5 fruit fly cellular contexts compared by ENCODE assay signal in genomic region chrX:6849178-6849956, dm6.
A peak's percentile ranks its signal among the peaks of the same experiment; 100 is the strongest.
TF ChIP-seq lines count a peak whose summit lies in the region.

Cht11 (minus strand) TSS chrX:6849517.
CG4558 (plus strand) TSS chrX:6849770.

- TF ChIP-seq CTCF in whole organism, embryonic (GFP tag; optimal IDR thresholded peaks at IDR 0.05; lab: Kevin White, UChicago): peak; percentile 6

TF ChIP-seq in whole organism, adult, 20 proteins besides CTCF, POLR2A, EP300 and RAD21 (continues in another document):
- peak; percentile 83 for TF ChIP-seq tj (GFP tag; optimal IDR thresholded peaks at IDR 0.05; lab: Kevin White, UChicago)
- peak; percentile 89 for TF ChIP-seq CG1620 (GFP tag; optimal IDR thresholded peaks at IDR 0.05; lab: Kevin White, UChicago)
- peak; percentile 75 for TF ChIP-seq ovo (GFP tag; optimal IDR thresholded peaks at IDR 0.05; lab: Kevin White, UChicago)
- peak; percentile 93 for TF ChIP-seq pad (GFP tag; optimal IDR thresholded peaks at IDR 0.05; lab: Kevin White, UChicago)
- peak; percentile 79 for TF ChIP-seq Crg-1 (GFP tag; optimal IDR thresholded peaks at IDR 0.05; lab: Kevin White, UChicago)
- TF ChIP-seq bab1 (GFP tag; optimal IDR thresholded peaks at IDR 0.05; lab: Kevin White, UChicago): peak; percentile 93
- peak; percentile 79 for TF ChIP-seq CG5204 (GFP tag; optimal IDR thresholded peaks at IDR 0.05; lab: Kevin White, UChicago)
- peak; percentile 76 for TF ChIP-seq CG33017 (tag; optimal IDR thresholded peaks at IDR 0.05; lab: Kevin White, UChicago)
- peak; percentile 66 for TF ChIP-seq cic (GFP tag; optimal IDR thresholded peaks at IDR 0.05; lab: Kevin White, UChicago)
- peak; percentile 80 for TF ChIP-seq toe (GFP tag; optimal IDR thresholded peaks at IDR 0.05; lab: Kevin White, UChicago)
- TF ChIP-seq Mnt (GFP tag; optimal IDR thresholded peaks at IDR 0.05; lab: Kevin White, UChicago): peak; percentile 84
- TF ChIP-seq CG11617 (GFP tag; optimal IDR thresholded peaks at IDR 0.05; lab: Kevin White, UChicago): peak; percentile 93
- TF ChIP-seq kay (GFP tag; lab: Kevin White, UChicago; ENCODE audit: borderline replicate concordance): no peak
- TF ChIP-seq cnc (optimal IDR thresholded peaks at IDR 0.05; lab: Kevin White, UChicago): no peak
- TF ChIP-seq Clk (GFP tag; optimal IDR thresholded peaks at IDR 0.05; lab: Kevin White, UChicago): peak; percentile 45
- peak; percentile 64 for TF ChIP-seq CG7045 (GFP tag; optimal IDR thresholded peaks at IDR 0.05; lab: Kevin White, UChicago)
- TF ChIP-seq Hr96 (GFP tag; optimal IDR thresholded peaks at IDR 0.05; lab: Kevin White, UChicago): peak; percentile 79
- peak; percentile 92 for TF ChIP-seq CG7101 (tag; optimal IDR thresholded peaks at IDR 0.05; lab: Kevin White, UChicago)

TF ChIP-seq in whole organism, embryonic, 481 proteins besides CTCF, POLR2A, EP300 and RAD21 (continues in another document):
- TF ChIP-seq ems (GFP tag; optimal IDR thresholded peaks at IDR 0.05; lab: Kevin White, UChicago) (peak; percentile 70), shn (GFP tag; optimal IDR thresholded peaks at IDR 0.05; lab: Kevin White, UChicago) (peak; percentile 27), CG16863 (GFP tag; optimal IDR thresholded peaks at IDR 0.05; lab: Kevin White, UChicago) (peak; percentile 54), CG7987 (GFP tag; optimal IDR thresholded peaks at IDR 0.05; lab: Kevin White, UChicago) (no peak), sima (GFP tag; optimal IDR thresholded peaks at IDR 0.05; lab: Kevin White, UChicago) (no peak), grau (tag; optimal IDR thresholded peaks at IDR 0.05; lab: Kevin White, UChicago) (peak; percentile 99), cad (GFP tag; optimal IDR thresholded peaks at IDR 0.05; lab: Kevin White, UChicago) (no peak), gcm2 (GFP tag; optimal IDR thresholded peaks at IDR 0.05; lab: Kevin White, UChicago) (no peak), CG14710 (tag; optimal IDR thresholded peaks at IDR 0.05; lab: Kevin White, UChicago) (peak; percentile 80), CG11456 (GFP tag; IDR thresholded peaks at IDR 0.05; lab: Robert Waterston, UW) (peak; percentile 84), CG42726 (GFP tag; IDR thresholded peaks at IDR 0.05; lab: Robert Waterston, UW; ENCODE audit: partially characterized antibody) (no peak), Bteb2 (GFP tag; optimal IDR thresholded peaks at IDR 0.05; lab: Kevin White, UChicago) (peak; percentile 47), CG12744 (GFP tag; optimal IDR thresholded peaks at IDR 0.05; lab: Kevin White, UChicago) (peak; percentile 60), cas (GFP tag; IDR thresholded peaks at IDR 0.05; lab: Robert Waterston, UW) (0 out of 2 replicates have a peak, but pooled peaks have one; percentile 28), E2f2 (GFP tag; IDR thresholded peaks at IDR 0.05; lab: Robert Waterston, UW) (peak; percentile 64), CG12236 (GFP tag; optimal IDR thresholded peaks at IDR 0.05; lab: Kevin White, UChicago) (no peak), Hr3 (GFP tag; optimal IDR thresholded peaks at IDR 0.05; lab: Kevin White, UChicago) (peak; percentile 81), Dip3 (GFP tag; optimal IDR thresholded peaks at IDR 0.05; lab: Kevin White, UChicago) (peak; percentile 64)

TF ChIP-seq in whole organism, prepupa, 60 proteins besides CTCF, POLR2A, EP300 and RAD21 (continues in another document):
- peak; percentile 83 for TF ChIP-seq achi (GFP tag; optimal IDR thresholded peaks at IDR 0.05; lab: Kevin White, UChicago)
- peak; percentile 88 for TF ChIP-seq CG6276 (GFP tag; optimal IDR thresholded peaks at IDR 0.05; lab: Kevin White, UChicago)
- peak; percentile 70 for TF ChIP-seq CG4318 (GFP tag; optimal IDR thresholded peaks at IDR 0.05; lab: Kevin White, UChicago)
- TF ChIP-seq Sox14 (GFP tag; optimal IDR thresholded peaks at IDR 0.05; lab: Kevin White, UChicago): peak; percentile 91
- TF ChIP-seq OdsH (GFP tag; optimal IDR thresholded peaks at IDR 0.05; lab: Kevin White, UChicago): peak; percentile 87
- peak; percentile 74 for TF ChIP-seq Lpt (GFP tag; optimal IDR thresholded peaks at IDR 0.05; lab: Kevin White, UChicago)
- peak; percentile 83 for TF ChIP-seq net (GFP tag; optimal IDR thresholded peaks at IDR 0.05; lab: Kevin White, UChicago)
- peak; percentile 87 for TF ChIP-seq topi (GFP tag; optimal IDR thresholded peaks at IDR 0.05; lab: Kevin White, UChicago)
- TF ChIP-seq CG3919 (GFP tag; optimal IDR thresholded peaks at IDR 0.05; lab: Kevin White, UChicago): peak; percentile 82
- TF ChIP-seq lz (GFP tag; optimal IDR thresholded peaks at IDR 0.05; lab: Kevin White, UChicago): peak; percentile 89
- peak; percentile 67 for TF ChIP-seq CG11762 (GFP tag; optimal IDR thresholded peaks at IDR 0.05; lab: Kevin White, UChicago; ENCODE audit: insufficient read depth)
- peak; percentile 79 for TF ChIP-seq Gug (GFP tag; IDR thresholded peaks at IDR 0.05; lab: Robert Waterston, UW)
- TF ChIP-seq CG6808 (GFP tag; optimal IDR thresholded peaks at IDR 0.05; lab: Kevin White, UChicago): peak; percentile 76
- peak; percentile 90 for TF ChIP-seq eg (GFP tag; IDR thresholded peaks at IDR 0.05; lab: Robert Waterston, UW)
- peak; percentile 83 for TF ChIP-seq Ets96B (tag; optimal IDR thresholded peaks at IDR 0.05; lab: Kevin White, UChicago)
- peak; percentile 88 for TF ChIP-seq CG31627 (GFP tag; optimal IDR thresholded peaks at IDR 0.05; lab: Kevin White, UChicago)
- peak; percentile 85 for TF ChIP-seq Hr39 (GFP tag; optimal IDR thresholded peaks at IDR 0.05; lab: Kevin White, UChicago)
- peak; percentile 60 for TF ChIP-seq CG7368 (GFP tag; optimal IDR thresholded peaks at IDR 0.05; lab: Kevin White, UChicago)
- TF ChIP-seq esn (GFP tag; optimal IDR thresholded peaks at IDR 0.05; lab: Kevin White, UChicago): peak; percentile 91

TF ChIP-seq in whole organism, pupa, 21 proteins besides CTCF, POLR2A, EP300 and RAD21 (continues in another document):
- TF ChIP-seq CG13204 (GFP tag; optimal IDR thresholded peaks at IDR 0.05; lab: Kevin White, UChicago): peak; percentile 41
- peak; percentile 83 for TF ChIP-seq CG8159 (tag; optimal IDR thresholded peaks at IDR 0.05; lab: Kevin White, UChicago)
- TF ChIP-seq rn (GFP tag; IDR thresholded peaks at IDR 0.05; lab: Robert Waterston, UW): peak; percentile 64
- TF ChIP-seq Ets98B (GFP tag; IDR thresholded peaks at IDR 0.05; lab: Robert Waterston, UW): peak; percentile 78
- peak; percentile 76 for TF ChIP-seq CG8301 (tag; optimal IDR thresholded peaks at IDR 0.05; lab: Kevin White, UChicago)
- peak; percentile 88 for TF ChIP-seq CG4496 (GFP tag; IDR thresholded peaks at IDR 0.05; lab: Robert Waterston, UW)
- TF ChIP-seq Snoo (tag; optimal IDR thresholded peaks at IDR 0.05; lab: Kevin White, UChicago): peak; percentile 73
- TF ChIP-seq CG34367 (tag; optimal IDR thresholded peaks at IDR 0.05; lab: Kevin White, UChicago): peak; percentile 68
- TF ChIP-seq CG15710 (tag; optimal IDR thresholded peaks at IDR 0.05; lab: Kevin White, UChicago): peak; percentile 81
- peak; percentile 40; the same call in 1 of the 2 replicates for TF ChIP-seq CG10348 (GFP tag; IDR thresholded peaks at IDR 0.05; lab: Robert Waterston, UW)
- TF ChIP-seq Pif1B (GFP tag; optimal IDR thresholded peaks at IDR 0.05; lab: Kevin White, UChicago): peak; percentile 66
- TF ChIP-seq fd96Ca (GFP tag; IDR thresholded peaks at IDR 0.05; lab: Robert Waterston, UW): peak; percentile 73; the same call in 1 of the 3 replicates
- peak; percentile 75 for TF ChIP-seq Pif1A (GFP tag; optimal IDR thresholded peaks at IDR 0.05; lab: Kevin White, UChicago)
- TF ChIP-seq gl (tag; optimal IDR thresholded peaks at IDR 0.05; lab: Kevin White, UChicago): peak; percentile 12
- peak; percentile 88 for TF ChIP-seq CG14655 (GFP tag; optimal IDR thresholded peaks at IDR 0.05; lab: Kevin White, UChicago)
- peak; percentile 72 for TF ChIP-seq CG9948 (tag; optimal IDR thresholded peaks at IDR 0.05; lab: Kevin White, UChicago)
- peak; percentile 92 for TF ChIP-seq EcR (GFP tag; optimal IDR thresholded peaks at IDR 0.05; lab: Kevin White, UChicago)
- TF ChIP-seq CG17806 (tag; optimal IDR thresholded peaks at IDR 0.05; lab: Kevin White, UChicago): peak; percentile 72
- peak; percentile 86 for TF ChIP-seq CG12605 (GFP tag; IDR thresholded peaks at IDR 0.05; lab: Robert Waterston, UW)
- no peak for TF ChIP-seq D1 (tag; optimal IDR thresholded peaks at IDR 0.05; lab: Kevin White, UChicago)

TF ChIP-seq in whole organism, wandering third instar larva, 38 proteins besides CTCF, POLR2A, EP300 and RAD21 (continues in another document):
- TF ChIP-seq brk (GFP tag; optimal IDR thresholded peaks at IDR 0.05; lab: Kevin White, UChicago) (no peak), foxo (GFP tag; optimal IDR thresholded peaks at IDR 0.05; lab: Kevin White, UChicago) (peak in 1 of 2 experiments; percentile 91), br (GFP tag; optimal IDR thresholded peaks at IDR 0.05; lab: Kevin White, UChicago) (peak; percentile 79), fru (GFP tag; optimal IDR thresholded peaks at IDR 0.05; lab: Kevin White, UChicago) (peak; percentile 89), dmrt93B (GFP tag; optimal IDR thresholded peaks at IDR 0.05; lab: Kevin White, UChicago) (peak; percentile 62), jim (GFP tag; optimal IDR thresholded peaks at IDR 0.05; lab: Kevin White, UChicago) (no peak), dsf (GFP tag; optimal IDR thresholded peaks at IDR 0.05; lab: Kevin White, UChicago; ENCODE audit: borderline replicate concordance) (peak; percentile 49), psq (GFP tag; optimal IDR thresholded peaks at IDR 0.05; lab: Kevin White, UChicago) (peak; percentile 90), Rel (GFP tag; optimal IDR thresholded peaks at IDR 0.05; lab: Kevin White, UChicago) (no peak), Rel (tag; optimal IDR thresholded peaks at IDR 0.05; lab: Kevin White, UChicago) (peak; percentile 95), CG32264 (GFP tag; optimal IDR thresholded peaks at IDR 0.05; lab: Kevin White, UChicago) (no peak), woc (GFP tag; optimal IDR thresholded peaks at IDR 0.05; lab: Kevin White, UChicago) (peak; percentile 84), tai (GFP tag; optimal IDR thresholded peaks at IDR 0.05; lab: Kevin White, UChicago) (no peak), OdsH (GFP tag; optimal IDR thresholded peaks at IDR 0.05; lab: Kevin White, UChicago) (peak; percentile 84), HLH106 (tag; optimal IDR thresholded peaks at IDR 0.05; lab: Kevin White, UChicago) (peak; percentile 90), rgr (GFP tag; optimal IDR thresholded peaks at IDR 0.05; lab: Kevin White, UChicago) (peak; percentile 87), Dif (GFP tag; optimal IDR thresholded peaks at IDR 0.05; lab: Kevin White, UChicago; ENCODE audit: partially characterized antibody) (no peak), lola (GFP tag; optimal IDR thresholded peaks at IDR 0.05; lab: Kevin White, UChicago) (no peak), sage (GFP tag; optimal IDR thresholded peaks at IDR 0.05; lab: Kevin White, UChicago) (peak; percentile 55), Hnf4 (GFP tag; optimal IDR thresholded peaks at IDR 0.05; lab: Kevin White, UChicago) (peak; percentile 87), Sp1 (GFP tag; optimal IDR thresholded peaks at IDR 0.05; lab: Kevin White, UChicago) (peak; percentile 88), sv (GFP tag; optimal IDR thresholded peaks at IDR 0.05; lab: Kevin White, UChicago) (peak; percentile 76), Hr83 (GFP tag; optimal IDR thresholded peaks at IDR 0.05; lab: Kevin White, UChicago; ENCODE audit: poor library complexity, severe bottlenecking) (peak; percentile 6)
